Worm (Caenorhabditis elegans) whole organism, L4/young adult: ENCODE results near the gene R148.4.

Experiments
- W03F9.2 ChIP-seq: fragments of 150-350 bp; optimal IDR thresholded peaks from 2 replicates; lab custom pipeline; 2014; ENCODE audit warnings: missing biosample characterization, missing genetic modification characterization
- dao-5 ChIP-seq: sonication (generic microtip); optimal IDR thresholded peaks from 2 replicates; lab custom pipeline; 2016; ENCODE audit warnings: missing genotype, missing genetic modification characterization, moderate library complexity, missing compliant biosample characterization
- him-1 ChIP-seq: sonication (generic microtip); optimal IDR thresholded peaks from 2 replicates; lab custom pipeline; 2016; ENCODE audit warnings: missing genotype, missing genetic modification reagents, missing genetic modification characterization, missing compliant biosample characterization

The R148.4 gene

DNA sequence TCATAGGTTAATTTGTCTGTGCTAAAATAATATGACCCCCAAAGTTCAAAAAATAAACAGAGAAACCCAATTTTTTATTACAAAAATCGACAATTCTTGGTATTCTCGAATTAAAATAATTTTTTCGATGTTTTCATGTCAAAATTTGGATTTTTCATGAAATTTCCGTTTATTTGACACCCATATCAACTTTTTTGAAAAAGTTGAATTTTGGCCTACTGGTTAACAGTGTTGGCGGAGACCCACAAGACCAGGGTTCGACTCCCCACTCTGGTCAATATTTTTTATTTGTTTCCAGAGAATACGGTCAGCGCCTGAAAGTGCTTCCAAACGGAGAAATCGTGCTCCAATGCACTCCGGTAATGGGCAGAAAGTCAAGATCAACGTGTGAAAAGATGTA, 20.3 kb downstream of the R148.4 start:
- TF ChIP-seq him-1 (no peak), dao-5 (no peak), W03F9.2 (tag; lab: Kevin White, UChicago) (no peak)

DNA sequence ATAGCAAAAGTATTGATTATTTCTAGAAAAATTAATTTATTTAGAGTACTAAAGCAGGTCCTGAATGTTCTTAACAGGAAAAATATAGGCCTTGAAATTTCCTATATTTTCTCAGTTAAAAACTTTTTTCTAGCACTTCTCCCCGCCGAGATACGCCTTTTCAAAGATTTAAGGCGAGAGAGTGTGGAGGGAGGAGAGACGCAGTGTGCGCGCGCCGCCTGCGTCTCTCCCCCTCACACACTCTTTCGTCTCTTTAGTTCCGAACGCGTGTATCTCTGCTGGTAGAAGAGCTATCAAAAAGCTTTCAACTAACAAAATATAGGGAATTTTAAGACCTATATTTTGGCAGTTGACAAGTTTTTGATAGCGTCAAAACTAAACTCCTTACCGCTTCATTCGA, 26.5 kb downstream of the R148.4 start:
- TF ChIP-seq dao-5 (no peak), him-1 (no peak), W03F9.2 (tag; lab: Kevin White, UChicago) (no peak)

DNA sequence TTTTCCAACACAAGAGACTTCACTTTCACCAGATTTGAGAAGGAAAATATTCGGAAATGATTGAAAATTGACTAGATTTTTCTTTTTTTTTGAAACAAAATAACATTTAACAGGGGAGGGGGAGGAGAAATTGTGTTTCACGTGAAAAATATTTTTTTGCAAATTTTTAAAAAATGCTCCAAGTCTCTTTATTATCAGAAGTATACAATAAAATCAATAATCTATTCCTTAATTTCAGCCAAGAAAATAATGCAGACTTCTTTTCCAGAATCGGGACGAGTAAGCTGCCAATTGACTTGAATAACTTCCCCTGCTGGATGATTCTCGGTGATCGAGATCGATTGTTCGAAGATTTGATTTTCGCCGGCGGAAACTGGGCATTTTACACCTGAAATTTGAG, 26.9 kb downstream of the R148.4 start, which contains the start of gene R148.7:
TSS of gene R148.7 (minus strand) at position 101 of the 400 bp plus-strand sequence.
- TF ChIP-seq dao-5, result no peak
- no peak for TF ChIP-seq him-1
- TF ChIP-seq W03F9.2 (tag; lab: Kevin White, UChicago), result no peak

DNA sequence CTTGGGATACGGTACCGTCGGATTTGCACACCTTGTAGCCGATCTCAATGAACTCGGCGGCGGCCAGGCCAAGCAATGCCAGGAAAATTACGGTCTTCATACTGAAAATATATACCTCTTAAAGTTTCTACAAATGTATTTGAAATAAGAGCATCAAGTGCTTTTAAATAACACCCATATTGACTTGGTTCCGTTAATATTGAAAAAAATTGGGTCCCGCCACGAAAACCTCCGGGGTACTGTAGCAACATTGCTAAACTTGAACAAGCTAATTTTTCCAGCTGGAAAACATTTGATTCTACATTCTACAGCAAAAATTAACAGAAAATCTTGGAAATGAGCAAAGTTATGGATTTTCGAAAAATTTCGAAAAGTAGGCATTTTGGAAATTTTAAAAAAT, 28.0 kb downstream of the R148.4 start, which contains the start of gene heh-1:
TSS of gene heh-1 (minus strand) at position 101 of the 400 bp plus-strand sequence.
- TF ChIP-seq dao-5, result no peak
- no peak for TF ChIP-seq W03F9.2 (tag; lab: Kevin White, UChicago)

DNA sequence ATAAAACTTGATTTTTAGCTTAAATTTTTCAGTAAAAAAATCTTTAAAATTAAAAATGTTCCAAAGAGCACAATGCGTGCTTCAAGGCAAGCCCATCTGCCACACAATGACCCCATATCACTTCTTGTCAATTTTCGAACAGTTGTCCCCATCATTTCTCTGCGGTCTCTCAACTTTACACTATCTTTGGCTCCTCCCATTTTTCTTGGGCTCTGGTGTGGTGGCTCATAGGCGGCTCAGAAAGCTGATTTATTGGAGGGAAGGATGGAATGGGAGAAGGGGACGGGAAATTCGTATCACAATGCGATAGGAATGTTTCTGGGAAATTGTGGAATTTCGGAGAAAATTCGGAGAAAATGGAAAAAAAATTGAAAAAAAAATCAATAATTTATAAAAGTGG, 29.2 kb downstream of the R148.4 start:
- no peak for TF ChIP-seq W03F9.2 (tag; lab: Kevin White, UChicago)
- no peak for TF ChIP-seq dao-5
- TF ChIP-seq him-1, result no peak

DNA sequence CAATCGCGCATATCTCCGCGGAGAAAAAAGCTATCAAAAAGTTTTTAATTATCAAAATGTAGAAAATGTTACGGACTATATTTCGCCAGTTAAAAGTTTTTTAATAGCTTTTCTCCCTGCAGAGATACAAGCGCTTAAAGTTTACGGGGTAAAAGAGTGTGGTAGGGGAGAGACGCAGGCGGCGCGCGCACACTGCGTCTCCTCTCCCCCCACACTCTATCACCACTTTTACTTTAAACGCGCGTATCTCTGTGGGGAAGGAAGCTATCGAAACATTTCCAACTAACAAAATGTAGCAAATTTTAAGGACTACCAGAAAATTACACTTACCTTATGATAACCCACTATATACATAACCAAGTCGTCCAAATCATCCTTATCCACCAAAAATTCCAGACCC, 32.2 kb downstream of the R148.4 start:
- no peak for TF ChIP-seq him-1
- TF ChIP-seq dao-5, result no peak
- TF ChIP-seq W03F9.2 (tag; lab: Kevin White, UChicago), result no peak

DNA sequence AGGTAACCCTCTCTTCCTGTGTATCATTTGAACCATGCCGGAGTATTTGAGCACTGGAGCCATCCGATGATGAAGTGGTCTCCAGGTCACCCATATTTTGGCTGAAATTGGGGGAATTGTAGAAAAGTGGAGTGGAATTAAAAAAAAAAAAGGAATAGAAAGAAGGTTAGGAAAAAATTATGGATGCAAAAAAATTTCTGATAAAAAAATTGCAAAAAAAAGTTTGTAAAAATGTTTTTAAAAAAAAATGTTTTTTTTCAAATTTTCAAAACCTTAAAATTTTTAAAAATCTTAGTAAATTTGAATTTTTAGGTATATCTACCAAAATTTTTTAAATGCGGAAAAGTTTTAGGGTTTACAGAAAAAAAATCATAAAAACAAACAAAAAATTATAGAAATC, 47.7 kb downstream of the R148.4 start, which contains the start of gene frm-8:
TSS of gene frm-8 (minus strand) at position 101 of the 400 bp plus-strand sequence.
- no peak for TF ChIP-seq dao-5
- no peak for TF ChIP-seq W03F9.2 (tag; lab: Kevin White, UChicago)
- no peak for TF ChIP-seq him-1

DNA sequence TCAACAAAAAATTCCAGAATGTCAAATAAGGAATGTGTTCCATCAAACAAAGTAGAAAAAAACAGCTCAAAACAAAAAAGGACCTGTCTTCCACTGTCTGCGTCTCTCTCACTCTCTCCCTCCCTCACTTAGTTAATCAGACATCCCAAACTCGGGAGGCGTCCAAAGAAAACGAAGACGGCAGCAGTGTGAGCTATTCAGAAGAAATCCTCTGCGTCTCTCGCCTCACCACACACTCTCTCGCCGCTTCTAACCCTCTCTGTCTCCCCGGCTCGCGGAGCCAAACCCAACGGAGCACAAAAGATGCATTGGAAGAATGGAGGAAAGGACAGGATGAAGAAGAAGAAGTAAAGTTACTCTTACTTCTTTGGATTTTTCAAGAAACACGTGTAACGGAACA, 48.9 kb downstream of the R148.4 start:
- no peak for TF ChIP-seq W03F9.2 (tag; lab: Kevin White, UChicago)
- TF ChIP-seq him-1, result no peak
- TF ChIP-seq dao-5, result no peak

DNA sequence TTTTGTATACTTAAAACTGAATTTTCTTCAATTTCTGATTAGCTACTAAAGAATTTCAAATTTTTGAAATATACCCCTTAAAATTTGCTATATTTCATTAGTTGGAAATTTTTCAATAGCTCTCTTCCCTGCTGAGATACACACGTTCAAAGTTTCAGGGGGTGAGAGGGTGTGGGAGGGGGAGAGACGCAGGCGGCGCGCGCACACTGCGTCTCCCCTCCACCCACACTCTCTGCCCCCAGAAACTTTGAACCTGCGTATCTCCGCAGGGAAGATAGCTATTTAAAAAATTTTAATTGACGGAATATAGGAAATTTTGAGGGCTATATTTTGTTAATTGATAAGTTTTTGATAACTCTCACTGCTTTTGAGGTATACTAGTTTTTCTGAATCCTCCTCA, 51.3 kb downstream of the R148.4 start:
- TF ChIP-seq him-1, result no peak

DNA sequence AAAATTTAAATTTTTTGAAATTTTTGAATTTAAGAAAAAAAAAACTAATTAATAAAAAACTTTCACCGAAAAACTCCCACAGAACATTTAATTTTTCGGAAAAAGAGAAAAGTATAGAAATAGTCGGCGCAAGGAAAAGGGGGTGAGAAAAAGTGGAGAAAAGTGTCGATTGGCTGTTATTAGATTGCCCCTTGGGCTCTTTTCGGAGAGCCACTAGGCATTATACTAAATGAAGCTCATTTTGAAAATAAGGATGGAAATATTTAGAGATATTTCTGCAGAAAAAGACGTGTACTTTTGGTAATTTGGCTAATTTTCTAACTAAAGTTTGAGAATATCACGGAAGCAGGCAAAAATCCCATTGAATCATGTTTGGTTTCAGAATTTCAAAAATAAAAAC, 52.7 kb downstream of the R148.4 start:
- TF ChIP-seq him-1 (no peak), W03F9.2 (tag; lab: Kevin White, UChicago) (no peak), dao-5 (no peak)
